Fruit fly (Drosophila melanogaster) whole organism, pupa: Measurements from ENCODE around the gene CG15368.
A peak's percentile ranks its signal among the peaks of the same experiment; 100 is the strongest.

Experiments used
- CG10348 ChIP-seq: fragments of 200-800 bp; sonication (Bioruptor generic); IDR thresholded peaks from 2 replicates; pipeline ENCODE4 v1.3.6; 2022; ENCODE audit warnings: missing biosample characterization, missing genetic modification characterization
- CG12605 ChIP-seq: fragments of 200-800 bp; sonication (Bioruptor generic); IDR thresholded peaks from 2 replicates; pipeline ENCODE4 v1.3.6; 2022; ENCODE audit warnings: missing biosample characterization, missing genetic modification characterization
- CG13204 ChIP-seq: fragments of 200-800 bp; sonication (Bioruptor generic); optimal IDR thresholded peaks from 2 replicates; lab custom pipeline; 2018; ENCODE audit warnings: missing biosample characterization, mild to moderate bottlenecking, missing genetic modification characterization, moderate library complexity
- CG14655 ChIP-seq: fragments of 200-800 bp; sonication (Bioruptor generic); optimal IDR thresholded peaks from 3 replicates; lab custom pipeline; 2017; ENCODE audit warnings: mild to moderate bottlenecking, missing biosample characterization, missing genetic modification reagents, missing genetic modification characterization
- CG15710 ChIP-seq: fragments of 200-800 bp; sonication (Bioruptor generic); optimal IDR thresholded peaks from 2 replicates; lab custom pipeline; 2018; ENCODE audit warnings: missing biosample characterization, mild to moderate bottlenecking, missing genetic modification characterization, moderate library complexity
- CG17806 ChIP-seq: fragments of 200-800 bp; sonication (Bioruptor generic); optimal IDR thresholded peaks from 2 replicates; lab custom pipeline; 2018; ENCODE audit warnings: missing biosample characterization, mild to moderate bottlenecking, missing genetic modification characterization, moderate library complexity
- CG32121 ChIP-seq: fragments of 200-800 bp; sonication (Bioruptor generic); IDR thresholded peaks from 2 replicates; pipeline ENCODE4 v1.3.6; 2022; ENCODE audit warnings: missing biosample characterization, missing genetic modification characterization
- CG34367 ChIP-seq: fragments of 200-800 bp; sonication (Bioruptor generic); optimal IDR thresholded peaks from 2 replicates; lab custom pipeline; 2018; ENCODE audit warnings: missing biosample characterization, mild to moderate bottlenecking, missing genetic modification characterization
- CG4496 ChIP-seq: fragments of 200-800 bp; sonication (Bioruptor generic); IDR thresholded peaks from 3 replicates; pipeline ENCODE4 v1.3.6; 2022; ENCODE audit warnings: missing biosample characterization, missing genetic modification characterization
- CG8159 ChIP-seq: fragments of 200-800 bp; sonication (Bioruptor generic); optimal IDR thresholded peaks from 3 replicates; lab custom pipeline; 2018; ENCODE audit warnings: missing biosample characterization, mild to moderate bottlenecking, missing genetic modification characterization, moderate library complexity
- CG8301 ChIP-seq: fragments of 200-800 bp; sonication (Bioruptor generic); optimal IDR thresholded peaks from 2 replicates; lab custom pipeline; 2018; ENCODE audit warnings: missing biosample characterization, mild to moderate bottlenecking, missing genetic modification characterization
- CG9948 ChIP-seq: fragments of 200-800 bp; sonication (Bioruptor generic); optimal IDR thresholded peaks from 2 replicates; lab custom pipeline; 2018; ENCODE audit warnings: missing biosample characterization, mild to moderate bottlenecking, missing genetic modification characterization, moderate library complexity
- D1 ChIP-seq: fragments of 200-800 bp; sonication (Bioruptor generic); optimal IDR thresholded peaks from 2 replicates; lab custom pipeline; 2018; ENCODE audit warnings: missing biosample characterization, mild to moderate bottlenecking, missing genetic modification characterization, moderate library complexity
- EcR ChIP-seq: fragments of 200-800 bp; sonication (Bioruptor generic); optimal IDR thresholded peaks from 3 replicates; lab custom pipeline; 2019; ENCODE audit warnings: missing biosample characterization, missing genetic modification characterization, mild to moderate bottlenecking, moderate library complexity, missing genetic modification reagents
- Ets98B ChIP-seq: fragments of 200-800 bp; sonication (Bioruptor generic); IDR thresholded peaks from 2 replicates; pipeline ENCODE4 v1.3.6; 2022; ENCODE audit warnings: missing biosample characterization, missing genetic modification characterization
- Pif1A ChIP-seq: fragments of 200-800 bp; sonication (Bioruptor generic); optimal IDR thresholded peaks from 3 replicates; lab custom pipeline; 2016; ENCODE audit warnings: missing biosample characterization, missing genetic modification characterization
- Pif1B ChIP-seq: fragments of 200-800 bp; sonication (Bioruptor generic); optimal IDR thresholded peaks from 3 replicates; lab custom pipeline; 2016; ENCODE audit warnings: missing biosample characterization, missing genetic modification characterization
- Snoo ChIP-seq: fragments of 200-800 bp; sonication (Bioruptor generic); optimal IDR thresholded peaks from 3 replicates; lab custom pipeline; 2017; ENCODE audit warnings: missing biosample characterization, mild to moderate bottlenecking, missing genetic modification characterization, inconsistent platforms
- fd96Ca ChIP-seq: fragments of 200-800 bp; sonication (Bioruptor generic); IDR thresholded peaks from 3 replicates; pipeline ENCODE4 v1.3.6; 2022; ENCODE audit warnings: missing biosample characterization, missing genetic modification characterization
- gl ChIP-seq: fragments of 200-800 bp; sonication (Bioruptor generic); optimal IDR thresholded peaks from 2 replicates; lab custom pipeline; 2018; ENCODE audit warnings: missing biosample characterization, mild to moderate bottlenecking, missing genetic modification characterization
- rn ChIP-seq: fragments of 200-800 bp; sonication (Bioruptor generic); IDR thresholded peaks from 2 replicates; pipeline ENCODE4 v1.3.6; 2022; ENCODE audit warnings: missing biosample characterization, missing genetic modification characterization

Gene CG15368

dm6 chrX:9225137-9225536 is 9.6 kb downstream of the CG15368 start, which contains the start of gene CG15370:
TSS of gene CG15370 (plus strand) at chrX:9225437.
- TF ChIP-seq CG8301 (tag; lab: Kevin White, UChicago) (no peak), gl (tag; lab: Kevin White, UChicago) (no peak), CG4496 (GFP tag; lab: Robert Waterston, UW) (no peak), EcR (GFP tag; lab: Kevin White, UChicago) (no peak), rn (no peak), Pif1B (no peak), CG14655 (GFP tag; lab: Kevin White, UChicago) (no peak), CG9948 (tag; lab: Kevin White, UChicago) (no peak), CG34367 (tag; lab: Kevin White, UChicago) (no peak), CG12605 (no peak), Pif1A (GFP tag; lab: Kevin White, UChicago) (no peak), fd96Ca (GFP tag; lab: Robert Waterston, UW) (no peak), Snoo (tag; lab: Kevin White, UChicago) (no peak), CG32121 (no peak)

dm6 chrX:9226837-9227236 is 11.3 kb downstream of the CG15368 start, which contains the start of gene Gr8a:
TSS of gene Gr8a (plus strand) at chrX:9227137.
- TF ChIP-seq Pif1A (GFP tag; lab: Kevin White, UChicago) (no peak), rn (no peak), fd96Ca (GFP tag; lab: Robert Waterston, UW) (no peak), Ets98B (GFP tag; lab: Robert Waterston, UW) (no peak), Snoo (tag; lab: Kevin White, UChicago) (no peak), D1 (tag; lab: Kevin White, UChicago) (no peak), CG8159 (no peak), CG34367 (tag; lab: Kevin White, UChicago) (no peak), gl (tag; lab: Kevin White, UChicago) (no peak), CG9948 (tag; lab: Kevin White, UChicago) (no peak), CG14655 (GFP tag; lab: Kevin White, UChicago) (no peak)

- TF ChIP-seq CG34367 (tag; lab: Kevin White, UChicago) (no peak), CG10348 (GFP tag; lab: Robert Waterston, UW) (no peak), gl (tag; lab: Kevin White, UChicago) (no peak), CG12605 (no peak), rn (no peak), Snoo (tag; lab: Kevin White, UChicago) (no peak), CG8159 (no peak), CG13204 (GFP tag; lab: Kevin White, UChicago) (no peak), CG32121 (no peak), EcR (GFP tag; lab: Kevin White, UChicago) (no peak), CG14655 (GFP tag; lab: Kevin White, UChicago) (no peak), CG4496 (GFP tag; lab: Robert Waterston, UW) (no peak), CG8301 (tag; lab: Kevin White, UChicago) (no peak), Pif1B (no peak), CG17806 (tag; lab: Kevin White, UChicago) (no peak), Pif1A (GFP tag; lab: Kevin White, UChicago) (no peak), fd96Ca (GFP tag; lab: Robert Waterston, UW) (no peak), CG9948 (tag; lab: Kevin White, UChicago) (no peak), CG15710 (tag; lab: Kevin White, UChicago) (no peak)
These were observed 16.6 kb downstream of the CG15368 start, which contains the start of gene CG12121 for dm6 chrX:9232199-9232598. TSS of gene CG12121 (minus strand) at chrX:9232378.

- TF ChIP-seq Ets98B (GFP tag; lab: Robert Waterston, UW) (no peak), rn (no peak), CG9948 (tag; lab: Kevin White, UChicago) (no peak), fd96Ca (GFP tag; lab: Robert Waterston, UW) (no peak), D1 (tag; lab: Kevin White, UChicago) (no peak), CG12605 (no peak), Snoo (tag; lab: Kevin White, UChicago) (no peak), CG4496 (GFP tag; lab: Robert Waterston, UW) (no peak), CG17806 (tag; lab: Kevin White, UChicago) (no peak), CG8301 (tag; lab: Kevin White, UChicago) (no peak), Pif1A (GFP tag; lab: Kevin White, UChicago) (no peak), CG13204 (GFP tag; lab: Kevin White, UChicago) (no peak), CG14655 (GFP tag; lab: Kevin White, UChicago) (no peak), Pif1B (no peak), CG15710 (tag; lab: Kevin White, UChicago) (no peak), CG8159 (no peak), CG10348 (GFP tag; lab: Robert Waterston, UW) (no peak), CG34367 (tag; lab: Kevin White, UChicago) (no peak)
- TF ChIP-seq, all 21 proteins: peak for 0
These were observed 20.9 kb downstream of the CG15368 start, which contains the start of gene Ir8a for dm6 chrX:9236485-9236884. TSS of gene Ir8a (minus strand) at chrX:9236585.

dm6 chrX:9243417-9243884 is 27.9 kb downstream of the CG15368 start, which contains the start of the genes mxc and Larp7:
TSS of gene mxc (minus strand) at chrX:9243467.
TSS of gene Larp7 (plus strand) at chrX:9243817.
- no peak for TF ChIP-seq CG13204 (GFP tag; lab: Kevin White, UChicago)
- 0 out of 2 replicates have a peak, but pooled peaks have one; percentile 9 for TF ChIP-seq Ets98B (GFP tag; lab: Robert Waterston, UW)
- peak; percentile 47; the same call in 1 of the 3 replicates for TF ChIP-seq fd96Ca (GFP tag; lab: Robert Waterston, UW)
- TF ChIP-seq CG9948 (tag; lab: Kevin White, UChicago): peak; percentile 13
- peak; percentile 53 for TF ChIP-seq CG15710 (tag; lab: Kevin White, UChicago)
- TF ChIP-seq CG17806 (tag; lab: Kevin White, UChicago): peak; percentile 9
